Fruit fly (Drosophila melanogaster) Kc167 (cell line): ENCODE data around the gene CG14143.
"Not testable (repeated sequence)": the region's sequence is repeated elsewhere in the genome, so short reads cannot be mapped to it uniquely, and the experiment has no call there.

Source experiments
- Myc ChIP-seq: fragments of >200 bp; optimal IDR thresholded peaks from 2 replicates; lab custom pipeline; 2017; ENCODE audit warnings: missing external identifiers
- Sin3A ChIP-seq: fragments of >200 bp; optimal IDR thresholded peaks from 2 replicates; lab custom pipeline; 2018; ENCODE audit warnings: missing external identifiers
- h ChIP-seq: fragments of >200 bp; optimal IDR thresholded peaks from 3 replicates; lab custom pipeline; 2018; ENCODE audit warnings: missing external identifiers
- insv ChIP-seq: fragments of >200 bp; optimal IDR thresholded peaks from 3 replicates; lab custom pipeline; 2018; ENCODE audit warnings: missing external identifiers
- psq ChIP-seq: fragments of >200 bp; optimal IDR thresholded peaks from 2 replicates; lab custom pipeline; 2017; ENCODE audit warnings: missing external identifiers
- ttk ChIP-seq: sonication (Bioruptor generic); optimal IDR thresholded peaks from 2 replicates; lab custom pipeline; 2017; ENCODE audit warnings: missing external identifiers

The CG14143 gene

dm6 chr3L:11123088-11123487 is 11.7 kb upstream of the CG14143 start, which contains the start of the genes Ufd1 and NaPi-III:
Gene Ufd1, minus strand, starts transcription at chr3L:11123216.
Gene NaPi-III, plus strand, starts transcription at chr3L:11123348.
- TF ChIP-seq insv (lab: Kevin White, UChicago) (no peak), h (lab: Kevin White, UChicago) (no peak), Sin3A (no peak), psq (lab: Kevin White, UChicago) (no peak), ttk (lab: Kevin White, UChicago) (no peak)

dm6 chr3L:11123598-11124284 is 11.0 kb upstream of the CG14143 start:
- TF ChIP-seq h (lab: Kevin White, UChicago) = no peak
- no peak for TF ChIP-seq psq (lab: Kevin White, UChicago)
- TF ChIP-seq insv (lab: Kevin White, UChicago) = no peak
- no peak for TF ChIP-seq Sin3A
- no peak for TF ChIP-seq Myc (lab: Kevin White, UChicago)
- TF ChIP-seq ttk (lab: Kevin White, UChicago) = no peak

- TF ChIP-seq h (lab: Kevin White, UChicago) (no peak), Sin3A (no peak), insv (lab: Kevin White, UChicago) (no peak), psq (lab: Kevin White, UChicago) (no peak), ttk (lab: Kevin White, UChicago) (no peak)
Measured at dm6 chr3L:11124439-11124838, 10.3 kb upstream of the CG14143 start.

dm6 chr3L:11124841-11125240 is 9.9 kb upstream of the CG14143 start:
- TF ChIP-seq insv (lab: Kevin White, UChicago) (no peak), ttk (lab: Kevin White, UChicago) (no peak), h (lab: Kevin White, UChicago) (no peak), Myc (lab: Kevin White, UChicago) (no peak), Sin3A (no peak), psq (lab: Kevin White, UChicago) (no peak)

- no peak for TF ChIP-seq Sin3A
- TF ChIP-seq insv (lab: Kevin White, UChicago) = no peak
- no peak for TF ChIP-seq Myc (lab: Kevin White, UChicago)
- no peak for TF ChIP-seq h (lab: Kevin White, UChicago)
- no peak for TF ChIP-seq ttk (lab: Kevin White, UChicago)
- no peak for TF ChIP-seq psq (lab: Kevin White, UChicago)
Measured at dm6 chr3L:11125636-11126532, 8.9 kb upstream of the CG14143 start.

dm6 chr3L:11130535-11130934 is 4.3 kb upstream of the CG14143 start, which contains the start of gene nol:
Gene nol, plus strand, starts transcription at chr3L:11130835.
- no peak for TF ChIP-seq h (lab: Kevin White, UChicago)
- no peak for TF ChIP-seq psq (lab: Kevin White, UChicago)
- TF ChIP-seq Sin3A = no peak
- TF ChIP-seq ttk (lab: Kevin White, UChicago) = no peak
- TF ChIP-seq insv (lab: Kevin White, UChicago) = no peak
- no peak for TF ChIP-seq Myc (lab: Kevin White, UChicago)

- not testable (repeated sequence) for TF ChIP-seq ttk, psq, insv (lab: Kevin White, UChicago)
Measured at dm6 chr3L:11132055-11132454, 2.7 kb upstream of the CG14143 start, which contains the start of gene CG32074. Gene CG32074, minus strand, starts transcription at chr3L:11132322.

- TF ChIP-seq h (lab: Kevin White, UChicago) = no peak
- no peak for TF ChIP-seq Sin3A
- TF ChIP-seq Myc (lab: Kevin White, UChicago) = no peak
- no peak for TF ChIP-seq insv (lab: Kevin White, UChicago)
- no peak for TF ChIP-seq ttk (lab: Kevin White, UChicago)
- no peak for TF ChIP-seq psq (lab: Kevin White, UChicago)
Measured at dm6 chr3L:11135846-11136245, 1.1 kb downstream of the CG14143 start, which contains the start of gene IRSp53. Gene IRSp53, plus strand, starts transcription at chr3L:11136049.

dm6 chr3L:11136349-11136748 is 1.6 kb downstream of the CG14143 start:
- TF ChIP-seq ttk (lab: Kevin White, UChicago) = no peak
- TF ChIP-seq Sin3A = no peak

- no peak for TF ChIP-seq insv (lab: Kevin White, UChicago)
- TF ChIP-seq Myc (lab: Kevin White, UChicago) = no peak
- TF ChIP-seq psq (lab: Kevin White, UChicago) = no peak
- no peak for TF ChIP-seq h (lab: Kevin White, UChicago)
- TF ChIP-seq Sin3A = no peak
- TF ChIP-seq ttk (lab: Kevin White, UChicago) = no peak
Measured at dm6 chr3L:11138862-11139261, 4.1 kb downstream of the CG14143 start.

- TF ChIP-seq Sin3A (no peak), psq (lab: Kevin White, UChicago) (no peak), Myc (lab: Kevin White, UChicago) (no peak), ttk (lab: Kevin White, UChicago) (no peak), h (lab: Kevin White, UChicago) (no peak), insv (lab: Kevin White, UChicago) (no peak)
Measured at dm6 chr3L:11145065-11145464, 10.3 kb downstream of the CG14143 start.
